Worm (Caenorhabditis elegans) whole organism, young adult: Measurements from ENCODE around the gene ZK688.1.

Experiments
- F22D6.2 ChIP-seq: sonication (generic microtip); optimal IDR thresholded peaks from 2 replicates; lab custom pipeline; 2016; ENCODE audit warnings: mild to moderate bottlenecking, missing genetic modification characterization, missing compliant biosample characterization
- Y53F4B.3 ChIP-seq: fragments of 200-800 bp; sonication (Bioruptor generic); IDR thresholded peaks from 2 replicates; pipeline ENCODE4 v1.3.6; 2022; ENCODE audit warnings: missing genetic modification reagents, missing genetic modification characterization, missing compliant biosample characterization
- lsy-27 ChIP-seq: sonication (generic microtip); optimal IDR thresholded peaks from 2 replicates; lab custom pipeline; 2017; ENCODE audit warnings: missing genetic modification characterization, mild to moderate bottlenecking, missing compliant biosample characterization, antibody characterized with exemption, missing genotype, borderline replicate concordance; ENCODE audit not compliant: insufficient read depth
- nhr-80 ChIP-seq: sonication (generic microtip); optimal IDR thresholded peaks from 2 replicates; lab custom pipeline; 2016; ENCODE audit warnings: missing genetic modification characterization, missing compliant biosample characterization
- zfh-2 ChIP-seq: fragments of 200-800 bp; sonication (Bioruptor generic); conservative IDR thresholded peaks from 2 replicates; pipeline ENCODE4 v1.3.6; 2022; ENCODE audit warnings: missing genetic modification reagents, missing genetic modification characterization, missing compliant biosample characterization
- zim-3 ChIP-seq: sonication (generic microtip); optimal IDR thresholded peaks from 2 replicates; lab custom pipeline; 2017; ENCODE audit warnings: mild to moderate bottlenecking, missing genetic modification characterization, moderate library complexity, missing compliant biosample characterization

DNA sequence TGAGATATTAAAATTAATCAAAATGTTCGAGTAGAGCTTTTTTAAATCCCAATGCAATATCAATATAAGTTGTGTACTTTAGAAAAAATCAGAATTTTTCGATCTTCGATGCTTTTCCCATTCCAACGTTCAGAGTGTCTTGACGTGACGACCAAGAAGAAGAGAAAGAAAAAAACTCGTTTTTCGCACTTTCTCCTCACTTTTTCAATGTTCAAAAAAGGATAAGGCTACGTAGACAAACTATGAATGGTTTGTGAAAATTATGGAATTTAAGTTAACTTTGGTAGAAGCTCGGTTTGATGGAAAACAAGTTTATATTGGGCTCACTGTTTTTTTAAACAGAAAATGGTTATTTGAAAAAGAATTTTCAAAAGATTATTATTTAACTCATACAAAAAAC, 38.3 kb downstream of the ZK688.1 start:
- TF ChIP-seq Y53F4B.3 (GFP tag; lab: Robert Waterston, UW) (no peak), lsy-27 (tag; lab: Kevin White, UChicago) (no peak), nhr-80 (tag; lab: Kevin White, UChicago) (no peak), zfh-2 (no peak), zim-3 (no peak), F22D6.2 (tag; lab: Kevin White, UChicago) (no peak)
